Worm (Caenorhabditis elegans) whole organism, L4 larva: ENCODE results near the gene txt-18.

ENCODE experiments used
- ceh-20 ChIP-seq: fragments of 200-800 bp; sonication (Bioruptor generic); IDR thresholded peaks from 2 replicates; pipeline ENCODE4 v1.3.6; 2022; ENCODE audit warnings: missing genetic modification reagents, missing genetic modification characterization, missing compliant biosample characterization
- fkh-10 ChIP-seq: fragments of 150-350 bp; optimal IDR thresholded peaks from 2 replicates; lab custom pipeline; 2014; ENCODE audit warnings: missing biosample characterization, missing genetic modification reagents, missing genetic modification characterization
- fos-1 ChIP-seq: fragments of 150-350 bp; optimal IDR thresholded peaks from 2 replicates; lab custom pipeline; 2014; ENCODE audit warnings: missing biosample characterization, missing genetic modification characterization
- lin-13 ChIP-seq: fragments of 150-350 bp; optimal IDR thresholded peaks from 2 replicates; lab custom pipeline; 2014; ENCODE audit warnings: missing biosample characterization, missing genetic modification reagents, missing genetic modification characterization
- mdl-1 ChIP-seq, 2 experiments: fragments of 150-350 bp in 1 of 2; sonication (generic microtip) in 1 of 2; optimal IDR thresholded peaks; 2 replicates each; lab custom pipeline; 2014 to 2017; ENCODE audit warnings: missing biosample characterization in 2 of 2, missing genetic modification characterization in 2 of 2
- pqm-1 ChIP-seq: sonication (generic microtip); optimal IDR thresholded peaks from 2 replicates; lab custom pipeline; 2017; ENCODE audit warnings: missing biosample characterization, missing genetic modification characterization
- skn-1 ChIP-seq: fragments of 150-350 bp; optimal IDR thresholded peaks from 2 replicates; lab custom pipeline; 2014; ENCODE audit warnings: missing biosample characterization, missing genetic modification characterization
- snpc-4 ChIP-seq: fragments of 150-350 bp; optimal IDR thresholded peaks from 2 replicates; lab custom pipeline; 2014; ENCODE audit warnings: missing biosample characterization, missing genetic modification characterization

- TF ChIP-seq lin-13 (GFP tag; lab: Kevin White, UChicago) (no peak), pqm-1 (tag; lab: Kevin White, UChicago) (no peak), mdl-1 (tag; optimal IDR thresholded peaks at IDR 0.05; lab: Kevin White, UChicago) (no peak), fkh-10 (no peak), ceh-20 (GFP tag; lab: Robert Waterston, UW) (no peak), skn-1 (tag; lab: Kevin White, UChicago) (no peak), snpc-4 (no peak), fos-1 (no peak)
Observed at ce11 chrII:6374646-6375045, 30.8 kb downstream of the txt-18 start.
